Worm (Caenorhabditis elegans): ENCODE results near the gene haf-3.

The haf-3 gene

DNA sequence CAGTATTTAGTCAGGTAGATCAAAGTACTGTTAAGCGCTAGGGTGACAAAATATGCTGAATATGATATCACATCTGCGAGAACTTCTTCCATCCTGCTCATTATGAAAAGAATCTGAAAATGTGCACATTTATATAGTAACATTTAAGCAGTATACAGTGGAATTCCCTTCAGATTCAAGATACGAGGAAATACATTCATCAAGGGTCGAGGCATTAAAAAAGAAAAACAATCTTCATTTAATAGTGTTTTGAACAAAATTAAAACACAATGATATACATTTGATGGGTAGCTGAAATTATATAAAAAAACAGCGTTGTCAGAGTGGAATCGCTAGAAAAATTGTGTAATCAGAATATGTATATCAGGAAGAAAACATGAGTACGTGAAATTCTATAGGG is 30.3 kb downstream of the haf-3 start, which contains the start of gene str-27:
str-27 (minus strand) TSS at position 101 of the 400 bp plus-strand sequence.
- TF ChIP-seq fos-1 (tag; optimal IDR thresholded peaks at IDR 0.05) (no peak), aha-1 (tag) (peak; percentile 61)

DNA sequence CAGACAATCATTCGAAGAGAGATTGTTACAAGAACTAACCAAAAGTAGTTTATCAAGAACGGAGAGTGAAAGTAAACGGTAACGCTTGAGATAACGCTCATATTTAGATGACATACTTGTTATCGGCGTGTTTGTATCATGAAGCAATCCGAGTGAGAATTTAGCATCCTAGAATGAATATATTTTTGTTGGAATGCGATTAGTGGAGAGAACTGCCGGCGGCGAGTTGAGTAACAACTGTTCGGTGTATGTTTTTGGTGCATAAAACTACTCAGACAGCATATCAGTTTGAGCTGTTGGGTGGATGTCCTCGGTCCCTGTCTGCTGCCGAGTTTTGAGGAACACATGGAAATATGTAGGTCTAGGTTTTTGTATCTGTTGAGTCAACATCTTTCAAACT is 32.4 kb downstream of the haf-3 start, which contains the start of gene T23D5.3:
T23D5.3 (minus strand) TSS at position 101 of the 400 bp plus-strand sequence.
- TF ChIP-seq egl-27 (tag; optimal IDR thresholded peaks at IDR 0.05): no peak
- no peak for TF ChIP-seq php-3 (GFP tag; IDR thresholded peaks at IDR 0.05)
- no peak for TF ChIP-seq mdt-29 (GFP tag; IDR thresholded peaks at IDR 0.05)

DNA sequence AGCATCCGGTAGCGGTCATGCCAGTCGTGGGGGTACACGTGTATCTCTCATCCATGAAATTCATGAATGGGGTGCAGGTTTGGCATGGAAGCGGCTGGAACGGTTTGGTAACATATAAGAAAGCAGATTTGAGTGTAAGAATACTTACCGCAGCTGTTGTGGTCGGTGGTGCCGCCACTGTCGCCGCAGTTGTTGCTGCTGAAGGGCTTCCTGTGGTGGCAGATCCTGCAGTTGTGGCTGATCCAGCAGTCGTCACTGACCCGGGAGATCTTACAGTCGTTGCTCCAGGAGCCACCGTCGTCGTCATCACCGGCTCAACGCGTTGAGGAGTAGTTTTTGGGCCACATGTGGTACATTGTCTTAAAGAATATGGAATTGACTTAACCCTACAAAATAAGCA is 33.0 kb downstream of the haf-3 start:
- peak; percentile 64 for TF ChIP-seq set-16 (GFP tag; IDR thresholded peaks at IDR 0.05)
- peak; percentile 11 for TF ChIP-seq aha-1 (tag)
- no peak for TF ChIP-seq Y75B8A.6 (GFP tag; IDR thresholded peaks at IDR 0.05)

DNA sequence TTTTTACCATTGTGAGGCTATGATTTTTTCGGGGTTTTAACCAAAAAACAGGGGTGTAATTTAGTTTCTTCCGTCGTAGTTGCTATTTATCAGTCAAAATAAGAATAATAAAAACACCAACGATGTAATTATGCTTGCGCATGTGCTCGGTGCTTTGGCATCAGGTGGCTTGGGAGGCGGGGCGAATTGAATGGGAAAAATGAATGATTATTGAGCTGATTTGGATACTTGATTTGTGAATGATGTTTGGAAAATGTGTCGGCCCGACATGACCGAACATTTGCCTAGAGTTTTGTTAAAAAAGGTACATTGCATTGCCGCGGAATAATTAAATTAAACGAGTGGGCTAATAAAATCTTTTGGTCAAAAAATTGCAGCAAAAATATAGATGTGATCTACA is 33.8 kb downstream of the haf-3 start, which contains the start of gene str-38:
str-38 (minus strand) TSS at position 101 of the 400 bp plus-strand sequence.
- no peak for TF ChIP-seq unc-130 (GFP tag; optimal IDR thresholded peaks at IDR 0.05)
- no peak for TF ChIP-seq Y5F2A.4 (GFP tag; optimal IDR thresholded peaks at IDR 0.05)
- no peak for TF ChIP-seq fos-1 (tag; optimal IDR thresholded peaks at IDR 0.05)
- TF ChIP-seq mxl-2 (GFP tag; conservative IDR thresholded peaks at IDR 0.05): no peak
- TF ChIP-seq daf-16 (GFP tag; optimal IDR thresholded peaks at IDR 0.05): no peak
- TF ChIP-seq daf-16 (tag; optimal IDR thresholded peaks at IDR 0.05): no peak
- no peak for TF ChIP-seq F10B5.3 (tag; optimal IDR thresholded peaks at IDR 0.05)
- no peak for TF ChIP-seq daf-12 (tag; optimal IDR thresholded peaks at IDR 0.05)

DNA sequence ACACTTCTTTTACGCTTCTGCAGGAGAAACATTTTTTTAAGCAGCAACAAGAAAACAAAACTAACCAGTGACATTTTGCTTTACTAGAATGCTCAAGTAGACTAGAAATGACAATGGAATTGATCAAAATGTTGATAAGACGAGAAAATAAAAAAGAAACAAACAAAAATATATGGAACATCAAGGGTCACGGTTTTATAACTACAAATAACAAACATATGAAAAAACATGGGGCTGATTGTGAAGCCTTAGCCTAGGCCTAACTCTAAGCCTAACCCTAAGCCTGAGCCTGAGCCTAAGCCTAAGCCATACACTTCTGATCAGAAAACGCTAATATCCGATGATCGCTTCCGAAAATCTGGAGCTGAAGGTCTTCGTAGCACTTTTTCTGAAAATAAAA is 35.5 kb downstream of the haf-3 start, which contains the start of gene Y6E2A.10:
Y6E2A.10 (minus strand) TSS at position 101 of the 400 bp plus-strand sequence.
- TF ChIP-seq jun-1 (tag; optimal IDR thresholded peaks at IDR 0.05): no peak
- TF ChIP-seq zfp-2 (tag; optimal IDR thresholded peaks at IDR 0.05): no peak
- no peak for TF ChIP-seq ztf-11 (tag; optimal IDR thresholded peaks at IDR 0.05)
- no peak for TF ChIP-seq D1046.2 (GFP tag; IDR thresholded peaks at IDR 0.05)
- no peak for TF ChIP-seq saeg-2 (GFP tag; IDR thresholded peaks at IDR 0.05)
- TF ChIP-seq ces-1 (GFP tag; optimal IDR thresholded peaks at IDR 0.05): no peak
- TF ChIP-seq lin-15B (tag; optimal IDR thresholded peaks at IDR 0.05): no peak
- TF ChIP-seq aha-1 (tag): no peak
- no peak for TF ChIP-seq lin-38 (GFP tag; IDR thresholded peaks at IDR 0.05)
- TF ChIP-seq arid-1 (GFP tag; conservative IDR thresholded peaks at IDR 0.05): no peak
- no peak for TF ChIP-seq ZK546.5 (tag; optimal IDR thresholded peaks at IDR 0.05)
- TF ChIP-seq nhr-25 (tag; optimal IDR thresholded peaks at IDR 0.05; ENCODE audit: borderline replicate concordance, insufficient read depth): no peak
- TF ChIP-seq Y105C5A.15 (GFP tag; IDR thresholded peaks at IDR 0.05): no peak

DNA sequence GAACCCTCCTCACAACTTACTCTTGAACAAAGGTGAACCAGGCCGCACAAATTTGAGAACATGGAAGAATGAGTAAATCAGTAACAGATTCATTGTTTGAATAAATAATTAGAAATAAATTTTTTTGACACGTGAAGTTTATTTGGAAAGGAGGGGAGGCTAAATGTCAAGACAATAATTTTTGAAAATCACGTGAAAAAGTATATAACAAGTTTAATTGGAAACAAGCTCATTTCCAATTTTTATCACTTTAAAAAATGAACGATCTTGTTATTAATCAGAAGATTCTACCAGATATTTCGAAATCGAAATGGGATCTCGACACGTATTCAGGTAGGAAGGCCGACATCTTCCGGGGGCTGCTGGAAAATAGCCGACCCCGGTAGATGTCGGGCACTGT is 39.4 kb downstream of the haf-3 start, which contains the start of the genes irld-57 and sfxn-1.3:
irld-57 (minus strand) TSS at position 101 of the 400 bp plus-strand sequence.
sfxn-1.3 (plus strand) TSS at position 232 of the 400 bp plus-strand sequence.
- TF ChIP-seq lin-39 (tag; optimal IDR thresholded peaks at IDR 0.05) (no peak), Y75B8A.6 (GFP tag; IDR thresholded peaks at IDR 0.05) (no peak), aly-2 (tag; optimal IDR thresholded peaks at IDR 0.05) (no peak)

DNA sequence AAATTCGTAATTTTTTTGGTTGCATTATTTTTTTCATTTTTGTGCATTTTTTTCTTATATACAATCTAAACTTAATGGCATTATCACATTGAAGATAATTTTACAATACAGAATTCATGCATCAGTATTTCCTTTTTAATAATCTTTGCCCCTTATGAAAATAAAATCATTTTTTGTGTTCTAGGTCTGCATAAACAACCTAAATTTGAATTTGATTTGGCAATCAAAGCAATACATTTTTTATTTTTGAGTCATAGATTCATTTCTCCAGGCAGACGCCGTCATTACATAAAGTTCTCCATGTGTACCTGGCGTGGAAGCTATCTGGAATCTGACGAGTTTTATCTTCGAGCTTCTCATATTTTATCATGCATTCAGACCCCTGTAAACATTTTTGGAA is 44.1 kb downstream of the haf-3 start, which contains the start of gene srh-140:
srh-140 (plus strand) TSS at position 301 of the 400 bp plus-strand sequence.
- TF ChIP-seq ceh-82 (tag; optimal IDR thresholded peaks at IDR 0.05): no peak
- TF ChIP-seq nhr-111 (GFP tag; optimal IDR thresholded peaks at IDR 0.05): no peak
- TF ChIP-seq zfp-3 (GFP tag; conservative IDR thresholded peaks at IDR 0.05): no peak
- no peak for TF ChIP-seq ceh-32 (tag; optimal IDR thresholded peaks at IDR 0.05; ENCODE audit: poor library complexity)
- TF ChIP-seq egl-27 (tag; optimal IDR thresholded peaks at IDR 0.05): no peak
- TF ChIP-seq snpc-4 (tag; optimal IDR thresholded peaks at IDR 0.05): no peak
- no peak for TF ChIP-seq unc-62 (GFP tag; optimal IDR thresholded peaks at IDR 0.05 in 1 of 2)
- TF ChIP-seq unc-62 (tag; optimal IDR thresholded peaks at IDR 0.05): no peak
- no peak for TF ChIP-seq Y105C5A.15 (GFP tag; IDR thresholded peaks at IDR 0.05)
- no peak for TF ChIP-seq mxl-2 (GFP tag; conservative IDR thresholded peaks at IDR 0.05)
- TF ChIP-seq attf-4 (tag; optimal IDR thresholded peaks at IDR 0.05): no peak
- no peak for TF ChIP-seq arid-1 (GFP tag; conservative IDR thresholded peaks at IDR 0.05)
- TF ChIP-seq nhr-102 (tag; optimal IDR thresholded peaks at IDR 0.05): no peak
- TF ChIP-seq pqm-1 (tag; optimal IDR thresholded peaks at IDR 0.05): no peak
- no peak for TF ChIP-seq spr-1 (tag; optimal IDR thresholded peaks at IDR 0.05)

Data from whole organism, L4 larva.